Worm (Caenorhabditis elegans) whole organism, dauer: ENCODE data around the gene lmp-1.

Source experiments
- unc-62 ChIP-seq: sonication (generic microtip); optimal IDR thresholded peaks from 2 replicates; lab custom pipeline; 2017; ENCODE audit warnings: missing biosample characterization, missing genetic modification reagents, missing genetic modification characterization

Gene lmp-1

DNA sequence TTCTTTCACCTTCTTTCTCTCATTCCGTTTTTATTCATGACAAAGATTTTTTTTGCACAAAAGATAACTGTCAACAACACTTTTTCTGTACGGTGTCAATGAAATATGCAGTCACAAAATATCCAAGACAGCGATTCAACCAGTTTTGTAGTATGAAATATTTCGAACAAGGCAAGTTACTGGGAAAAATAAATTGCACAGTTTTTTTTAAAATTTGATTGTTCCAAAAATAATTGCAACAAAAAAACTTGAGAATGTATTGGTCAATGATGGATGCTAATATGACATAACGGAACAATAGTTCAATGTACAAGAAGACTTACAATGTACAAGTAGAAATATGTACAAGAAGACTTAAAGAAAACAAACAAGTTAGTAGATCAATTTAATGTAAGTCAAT is 31.7 kb downstream of the lmp-1 start:
- TF ChIP-seq unc-62 (GFP tag; lab: Kevin White, UChicago) = no peak

DNA sequence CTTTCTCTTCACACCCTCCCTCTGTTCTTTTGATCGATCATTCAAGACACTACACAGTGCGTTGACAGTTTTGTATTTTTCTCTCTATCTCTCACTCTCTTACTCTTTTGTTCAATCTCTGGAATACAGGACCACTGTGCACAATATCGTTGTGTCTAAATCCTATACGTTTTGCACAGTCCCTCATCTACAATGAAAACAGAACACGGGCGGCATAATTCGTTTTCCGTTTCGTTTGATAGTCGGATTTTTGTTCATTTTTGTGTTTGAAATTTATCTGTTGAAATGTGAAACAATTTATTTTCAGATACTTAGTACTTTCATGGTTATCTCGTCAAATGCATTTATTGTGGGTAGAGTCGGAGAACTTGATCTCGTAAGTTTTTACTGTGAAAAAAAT is 36.0 kb downstream of the lmp-1 start, which contains the start of gene C03B1.7:
TSS of gene C03B1.7 (plus strand) at position 301 of the 400 bp plus-strand sequence.
- TF ChIP-seq unc-62 (GFP tag; lab: Kevin White, UChicago) = no peak

DNA sequence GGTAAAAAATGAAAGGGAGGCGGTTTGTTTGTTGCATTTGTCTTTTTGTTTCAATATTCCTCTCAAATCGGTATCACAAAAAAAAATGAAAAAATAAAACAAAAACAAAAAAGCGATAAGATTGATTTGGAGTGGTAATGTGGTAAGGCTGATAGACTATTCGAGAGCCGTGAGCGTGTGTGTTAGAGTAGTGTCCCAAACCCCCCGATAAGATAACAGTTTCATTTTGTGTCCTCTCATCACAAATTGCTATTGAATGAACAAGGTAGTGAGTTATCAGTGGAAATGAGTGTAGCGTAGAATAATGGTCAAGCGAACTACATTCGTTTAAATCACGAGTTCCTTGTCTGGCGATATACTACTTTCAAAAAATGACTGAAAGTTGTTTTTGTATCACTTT is 39.0 kb downstream of the lmp-1 start:
- TF ChIP-seq unc-62 (GFP tag; lab: Kevin White, UChicago) = no peak

DNA sequence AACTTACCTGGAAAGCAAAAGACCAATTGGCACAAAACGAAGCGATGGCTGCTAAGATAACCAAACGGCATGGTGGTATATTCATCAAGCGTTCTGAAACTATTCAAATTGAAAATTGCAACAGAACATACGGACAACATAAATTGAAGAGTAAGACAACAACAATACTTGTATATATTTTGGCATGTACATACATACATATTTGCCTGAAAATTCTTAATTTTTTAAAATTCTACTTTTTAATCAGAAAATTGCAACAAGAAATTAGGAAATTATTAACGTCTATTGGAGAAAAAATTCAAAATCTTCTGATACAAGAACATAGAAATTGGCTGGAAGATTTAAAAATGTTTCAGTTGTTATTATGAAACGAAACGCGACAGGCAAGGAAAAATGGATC is 39.5 kb downstream of the lmp-1 start, which contains the start of gene C03B1.13:
TSS of gene C03B1.13 (minus strand) at position 101 of the 400 bp plus-strand sequence.
- TF ChIP-seq unc-62 (GFP tag; lab: Kevin White, UChicago) = no peak

DNA sequence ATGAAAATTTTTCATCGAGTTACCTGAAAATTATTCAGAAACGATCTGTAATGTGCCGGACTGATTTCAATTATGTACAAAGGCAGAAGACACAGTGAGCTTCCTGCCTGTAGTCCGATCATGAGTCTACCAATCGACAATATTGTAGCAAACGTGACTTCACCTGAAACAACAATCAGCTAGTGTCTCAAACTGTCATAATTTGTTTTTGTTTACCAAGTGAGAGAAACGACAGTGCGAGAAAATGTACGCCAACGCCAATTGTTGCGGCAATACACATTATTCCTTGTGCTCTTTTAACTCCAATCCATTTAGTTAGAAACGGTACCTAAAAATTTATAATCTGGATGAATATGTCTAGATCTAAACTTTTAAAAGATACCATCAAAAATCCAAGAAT is 40.1 kb downstream of the lmp-1 start:
- no peak for TF ChIP-seq unc-62 (GFP tag; lab: Kevin White, UChicago)

DNA sequence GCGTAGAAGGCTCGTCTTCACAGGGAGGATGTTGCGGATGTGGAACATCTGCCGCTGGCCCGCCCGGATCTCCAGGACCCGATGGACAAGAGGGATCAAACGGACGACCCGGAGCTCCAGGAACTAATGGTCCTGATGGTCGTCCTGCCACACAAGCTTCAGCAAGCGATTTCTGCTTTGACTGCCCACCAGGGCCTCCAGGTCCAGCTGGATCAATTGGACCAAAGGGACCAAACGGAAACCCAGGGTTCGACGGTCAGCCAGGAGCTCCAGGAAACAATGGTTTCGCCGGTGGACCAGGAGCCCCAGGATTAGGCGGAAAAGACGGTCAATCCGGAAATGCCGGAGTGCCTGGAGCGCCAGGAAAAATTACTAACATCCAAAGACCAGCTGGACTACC is 42.9 kb downstream of the lmp-1 start:
- no peak for TF ChIP-seq unc-62 (GFP tag; lab: Kevin White, UChicago)

DNA sequence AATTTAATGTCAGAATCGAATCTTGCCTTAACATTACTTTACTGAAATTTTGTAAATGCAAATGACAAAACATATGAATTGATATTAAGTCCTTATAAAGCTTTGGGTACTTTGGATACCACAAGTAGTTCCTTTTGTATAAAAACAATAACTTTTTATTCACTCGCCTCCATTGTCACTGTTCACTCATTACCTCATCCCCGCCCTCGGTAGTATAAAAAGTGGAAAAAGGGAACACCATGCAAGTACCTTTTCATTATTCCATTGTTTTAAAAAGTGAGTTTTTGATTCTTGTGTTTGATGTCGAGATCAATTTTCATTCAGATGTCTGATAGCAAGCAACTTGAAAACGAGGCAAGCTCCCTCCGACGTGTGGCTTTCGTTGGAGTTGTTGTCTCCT is 43.5 kb downstream of the lmp-1 start, which contains the start of gene col-171:
TSS of gene col-171 (plus strand) at position 301 of the 400 bp plus-strand sequence.
- no peak for TF ChIP-seq unc-62 (GFP tag; lab: Kevin White, UChicago)

DNA sequence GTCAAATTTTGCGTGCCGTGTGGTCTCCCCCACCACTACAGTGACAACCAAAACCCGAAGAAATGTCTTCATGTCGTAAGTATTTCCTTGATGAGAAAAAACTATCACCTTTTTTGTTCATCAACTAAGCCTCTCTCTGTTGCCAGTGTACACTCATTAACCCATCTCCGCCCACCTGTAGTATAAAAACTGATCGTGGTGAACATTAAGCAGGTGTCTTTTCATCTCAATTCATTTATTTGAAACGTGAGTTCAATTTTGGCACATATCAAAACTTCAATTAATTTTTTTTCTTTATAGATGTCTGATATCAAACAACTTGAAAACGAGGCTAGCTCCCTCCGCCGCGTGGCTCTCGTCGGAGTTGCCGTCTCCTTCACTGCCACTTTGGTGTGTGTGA is 46.1 kb downstream of the lmp-1 start, which contains the start of gene col-170:
TSS of gene col-170 (plus strand) at position 301 of the 400 bp plus-strand sequence.
- TF ChIP-seq unc-62 (GFP tag; lab: Kevin White, UChicago) = no peak

DNA sequence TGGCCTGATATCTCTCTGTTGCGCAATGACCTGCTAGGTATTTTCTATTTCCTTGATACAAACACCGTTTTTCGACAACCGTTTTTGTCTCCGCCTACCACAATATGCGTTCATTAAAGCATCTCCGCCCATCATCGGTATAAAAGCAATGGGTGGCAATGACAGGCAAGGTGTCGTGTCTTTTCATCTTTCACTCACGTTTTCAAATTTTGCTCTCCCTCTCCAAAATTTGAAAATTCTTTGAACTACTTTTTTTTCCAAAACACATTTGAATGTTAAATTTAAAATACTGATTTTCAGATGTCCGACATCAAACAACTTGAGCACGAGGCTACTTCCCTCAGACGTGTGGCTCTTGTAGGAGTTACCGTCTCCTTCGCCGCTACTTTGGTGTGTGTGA is 48.6 kb downstream of the lmp-1 start, which contains the start of gene col-169:
TSS of gene col-169 (plus strand) at position 301 of the 400 bp plus-strand sequence.
- no peak for TF ChIP-seq unc-62 (GFP tag; lab: Kevin White, UChicago)
